Worm (Caenorhabditis elegans): Measurements from ENCODE around the gene sri-54.

The sri-54 gene

DNA sequence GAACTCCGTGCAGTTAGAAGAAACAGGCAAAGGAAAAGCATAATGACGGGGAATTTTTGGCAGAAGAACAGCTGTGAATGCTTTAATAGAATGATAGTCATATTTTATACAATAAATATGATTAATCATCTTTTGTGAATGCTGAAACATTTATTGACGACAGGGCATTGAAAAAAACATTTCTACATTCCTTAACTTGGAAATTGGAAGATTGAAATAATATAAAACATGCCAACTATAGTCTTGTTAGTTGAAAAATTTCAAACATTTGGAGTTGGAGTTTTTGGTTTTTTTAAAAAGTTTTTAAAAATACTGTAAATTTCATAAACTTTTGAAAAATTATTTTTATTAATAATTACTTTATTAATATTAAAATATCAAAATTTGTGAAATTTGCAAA, 40.8 kb downstream of the sri-54 start, which contains the start of gene Y25C1A.14:
Y25C1A.14 (minus strand) TSS at position 101 of the 400 bp plus-strand sequence.
- TF ChIP-seq tbx-11 (GFP tag; IDR thresholded peaks at IDR 0.05) (no peak), ceh-13 (GFP tag; optimal IDR thresholded peaks at IDR 0.05) (no peak), hnd-1 (tag; optimal IDR thresholded peaks at IDR 0.05) (no peak), ama-1 (optimal IDR thresholded peaks at IDR 0.05) (no peak), sea-1 (GFP tag; conservative IDR thresholded peaks at IDR 0.05) (no peak), pes-1 (GFP tag; IDR thresholded peaks at IDR 0.05) (no peak), scrt-1 (GFP tag; IDR thresholded peaks at IDR 0.05) (no peak), ets-7 (tag; optimal IDR thresholded peaks at IDR 0.05) (no peak), B0310.2 (tag; optimal IDR thresholded peaks at IDR 0.05) (no peak), hmg-4 (GFP tag; optimal IDR thresholded peaks at IDR 0.05) (no peak), F13C5.2 (tag; optimal IDR thresholded peaks at IDR 0.05) (no peak)

- no peak for TF ChIP-seq ceh-13 (GFP tag; optimal IDR thresholded peaks at IDR 0.05)
- TF ChIP-seq aly-1 (tag; optimal IDR thresholded peaks at IDR 0.05) = no peak
- TF ChIP-seq scrt-1 (GFP tag; IDR thresholded peaks at IDR 0.05) = no peak
- TF ChIP-seq flt-1 (GFP tag; IDR thresholded peaks at IDR 0.05) = no peak
- TF ChIP-seq pes-1 (GFP tag; IDR thresholded peaks at IDR 0.05) = no peak
- no peak for TF ChIP-seq hmbx-1 (tag; optimal IDR thresholded peaks at IDR 0.05)
- TF ChIP-seq B0310.2 (tag; optimal IDR thresholded peaks at IDR 0.05) = no peak
- no peak for TF ChIP-seq tbx-37 (GFP tag; conservative IDR thresholded peaks at IDR 0.05)
- TF ChIP-seq ama-1 (optimal IDR thresholded peaks at IDR 0.05) = no peak
- TF ChIP-seq hnd-1 (tag; optimal IDR thresholded peaks at IDR 0.05) = no peak
- no peak for TF ChIP-seq tbx-11 (GFP tag; IDR thresholded peaks at IDR 0.05)
- TF ChIP-seq sea-1 (GFP tag; conservative IDR thresholded peaks at IDR 0.05) = no peak
- no peak for TF ChIP-seq hmg-4 (GFP tag; optimal IDR thresholded peaks at IDR 0.05)
- TF ChIP-seq tra-4 (tag; optimal IDR thresholded peaks at IDR 0.05) = no peak
- TF ChIP-seq ceh-36 (tag; optimal IDR thresholded peaks at IDR 0.05) = no peak
- TF ChIP-seq ets-7 (tag; optimal IDR thresholded peaks at IDR 0.05) = no peak
- no peak for TF ChIP-seq F13C5.2 (tag; optimal IDR thresholded peaks at IDR 0.05)
Observed at ce11 chrII:3096060-3096459, 41.6 kb downstream of the sri-54 start, which contains the start of gene srg-23. srg-23 (minus strand) TSS chrII:3096160.

DNA sequence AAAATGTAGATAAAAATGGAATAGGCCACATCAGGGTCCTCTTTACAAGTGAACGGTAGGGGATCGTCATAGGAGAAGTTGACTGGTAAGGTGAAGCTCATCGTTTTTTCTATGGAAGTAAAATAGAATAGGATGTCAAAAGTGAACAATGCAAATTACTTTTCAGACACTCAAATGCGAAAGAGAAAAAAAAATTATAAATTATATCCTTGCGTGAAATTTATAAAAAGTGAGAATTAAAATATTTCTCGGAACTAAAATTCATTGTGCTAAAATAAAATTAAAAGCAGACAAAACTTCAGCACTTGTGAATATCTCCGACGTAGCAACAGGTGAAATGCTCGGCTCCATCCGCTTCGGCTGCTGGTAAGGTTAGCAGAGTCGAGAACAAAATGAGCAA, 44.4 kb downstream of the sri-54 start, which contains the start of gene srg-22:
srg-22 (minus strand) TSS at position 101 of the 400 bp plus-strand sequence.
- no peak for TF ChIP-seq tbx-37 (GFP tag; conservative IDR thresholded peaks at IDR 0.05)
- no peak for TF ChIP-seq ceh-36 (tag; optimal IDR thresholded peaks at IDR 0.05)
- no peak for TF ChIP-seq ets-7 (tag; optimal IDR thresholded peaks at IDR 0.05)
- TF ChIP-seq flt-1 (GFP tag; IDR thresholded peaks at IDR 0.05) = no peak
- TF ChIP-seq scrt-1 (GFP tag; IDR thresholded peaks at IDR 0.05) = no peak
- no peak for TF ChIP-seq hmg-4 (GFP tag; optimal IDR thresholded peaks at IDR 0.05)
- TF ChIP-seq hnd-1 (tag; optimal IDR thresholded peaks at IDR 0.05) = no peak
- TF ChIP-seq hmbx-1 (tag; optimal IDR thresholded peaks at IDR 0.05) = no peak
- no peak for TF ChIP-seq B0310.2 (tag; optimal IDR thresholded peaks at IDR 0.05)
- TF ChIP-seq pes-1 (GFP tag; IDR thresholded peaks at IDR 0.05) = no peak
- no peak for TF ChIP-seq ama-1 (optimal IDR thresholded peaks at IDR 0.05)
- no peak for TF ChIP-seq ceh-13 (GFP tag; optimal IDR thresholded peaks at IDR 0.05)

ce11 chrII:3091268-3091667, 46.4 kb downstream of the sri-54 start, which contains the start of gene srg-21:
srg-21 (minus strand) TSS chrII:3091368.
- no peak for TF ChIP-seq F13C5.2 (tag; optimal IDR thresholded peaks at IDR 0.05)
- TF ChIP-seq tbx-37 (GFP tag; conservative IDR thresholded peaks at IDR 0.05) = no peak
- no peak for TF ChIP-seq hnd-1 (tag; optimal IDR thresholded peaks at IDR 0.05)
- TF ChIP-seq tbx-11 (GFP tag; IDR thresholded peaks at IDR 0.05) = no peak
- no peak for TF ChIP-seq ceh-36 (tag; optimal IDR thresholded peaks at IDR 0.05)
- no peak for TF ChIP-seq ceh-13 (GFP tag; optimal IDR thresholded peaks at IDR 0.05)
- no peak for TF ChIP-seq ama-1 (optimal IDR thresholded peaks at IDR 0.05)
- no peak for TF ChIP-seq aly-1 (tag; optimal IDR thresholded peaks at IDR 0.05)
- TF ChIP-seq sea-1 (GFP tag; conservative IDR thresholded peaks at IDR 0.05) = no peak
- no peak for TF ChIP-seq scrt-1 (GFP tag; IDR thresholded peaks at IDR 0.05)
- no peak for TF ChIP-seq tra-4 (tag; optimal IDR thresholded peaks at IDR 0.05)
- TF ChIP-seq flt-1 (GFP tag; IDR thresholded peaks at IDR 0.05) = no peak
- TF ChIP-seq B0310.2 (tag; optimal IDR thresholded peaks at IDR 0.05) = no peak
- no peak for TF ChIP-seq hmbx-1 (tag; optimal IDR thresholded peaks at IDR 0.05)
- TF ChIP-seq ets-7 (tag; optimal IDR thresholded peaks at IDR 0.05) = no peak
- TF ChIP-seq hmg-4 (GFP tag; optimal IDR thresholded peaks at IDR 0.05) = no peak
- no peak for TF ChIP-seq pes-1 (GFP tag; IDR thresholded peaks at IDR 0.05)

ce11 chrII:3087134-3087533, 50.6 kb downstream of the sri-54 start:
- no peak for TF ChIP-seq hmbx-1 (tag; optimal IDR thresholded peaks at IDR 0.05)
- no peak for TF ChIP-seq scrt-1 (GFP tag; IDR thresholded peaks at IDR 0.05)
- TF ChIP-seq ceh-36 (tag; optimal IDR thresholded peaks at IDR 0.05) = no peak
- TF ChIP-seq B0310.2 (tag; optimal IDR thresholded peaks at IDR 0.05) = no peak
- no peak for TF ChIP-seq sea-1 (GFP tag; conservative IDR thresholded peaks at IDR 0.05)
- TF ChIP-seq ets-7 (tag; optimal IDR thresholded peaks at IDR 0.05) = no peak
- no peak for TF ChIP-seq hmg-4 (GFP tag; optimal IDR thresholded peaks at IDR 0.05)
- TF ChIP-seq F13C5.2 (tag; optimal IDR thresholded peaks at IDR 0.05) = no peak
- TF ChIP-seq tra-4 (tag; optimal IDR thresholded peaks at IDR 0.05) = no peak
- TF ChIP-seq tbx-37 (GFP tag; conservative IDR thresholded peaks at IDR 0.05) = no peak
- no peak for TF ChIP-seq pes-1 (GFP tag; IDR thresholded peaks at IDR 0.05)
- TF ChIP-seq ama-1 (optimal IDR thresholded peaks at IDR 0.05) = no peak
- TF ChIP-seq tbx-11 (GFP tag; IDR thresholded peaks at IDR 0.05) = no peak
- no peak for TF ChIP-seq aly-1 (tag; optimal IDR thresholded peaks at IDR 0.05)
- TF ChIP-seq flt-1 (GFP tag; IDR thresholded peaks at IDR 0.05) = no peak
- no peak for TF ChIP-seq ceh-13 (GFP tag; optimal IDR thresholded peaks at IDR 0.05)
- no peak for TF ChIP-seq hnd-1 (tag; optimal IDR thresholded peaks at IDR 0.05)
